Worm (Caenorhabditis elegans) whole organism, early embryonic: ENCODE measurements around the gene lgc-22.

Experiments used
- ama-1 ChIP-seq: fragments of 150-350 bp; optimal IDR thresholded peaks from 2 replicates; lab custom pipeline; 2014
- hmbx-1 ChIP-seq: sonication (generic microtip); optimal IDR thresholded peaks from 2 replicates; lab custom pipeline; 2016; ENCODE audit warnings: mild to moderate bottlenecking, missing genetic modification characterization, missing compliant biosample characterization
- hnd-1 ChIP-seq: sonication (generic microtip); optimal IDR thresholded peaks from 2 replicates; lab custom pipeline; 2016; ENCODE audit warnings: missing genetic modification characterization, missing compliant biosample characterization

DNA sequence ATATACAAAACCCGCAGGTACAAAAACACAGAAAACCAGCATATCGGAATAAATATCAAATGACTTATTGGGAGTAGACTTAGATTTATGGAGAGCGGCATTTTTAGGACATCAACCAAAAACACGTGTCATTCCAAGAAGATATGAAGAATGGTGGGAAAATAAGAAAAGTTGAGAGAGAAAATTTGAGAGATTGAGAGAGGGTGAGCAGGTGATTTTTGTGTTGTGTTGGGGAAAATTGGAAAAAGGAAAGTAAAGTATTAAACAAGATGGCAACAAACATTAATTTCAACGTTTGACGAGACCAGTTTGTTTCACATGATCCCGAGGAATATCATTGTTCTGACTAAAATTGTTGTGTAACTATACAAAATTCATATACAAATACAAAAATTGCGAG is 12.8 kb upstream of the lgc-22 start, which contains the start of gene srv-4:
- TF ChIP-seq hnd-1 (tag; lab: Kevin White, UChicago): no peak
- TF ChIP-seq hmbx-1 (tag; lab: Kevin White, UChicago): no peak
- no peak for TF ChIP-seq ama-1
